Fruit fly (Drosophila melanogaster) Kc167 (cell line): ENCODE results near the gene CG7322.

ENCODE experiments used
- Sin3A ChIP-seq: fragments of >200 bp; optimal IDR thresholded peaks from 2 replicates; lab custom pipeline; 2018; ENCODE audit warnings: missing external identifiers
- h ChIP-seq: fragments of >200 bp; optimal IDR thresholded peaks from 3 replicates; lab custom pipeline; 2018; ENCODE audit warnings: missing external identifiers
- psq ChIP-seq: fragments of >200 bp; optimal IDR thresholded peaks from 2 replicates; lab custom pipeline; 2017; ENCODE audit warnings: missing external identifiers
- ttk ChIP-seq: sonication (Bioruptor generic); optimal IDR thresholded peaks from 2 replicates; lab custom pipeline; 2017; ENCODE audit warnings: missing external identifiers

dm6 chrX:18857916-18858315 lies 359 bp upstream of the CG7322 start, which contains the start of gene Usp39:
- TF ChIP-seq Sin3A (lab: Kevin White, UChicago) (no peak), psq (lab: Kevin White, UChicago) (no peak), h (no peak), ttk (lab: Kevin White, UChicago) (no peak)
